Worm (Caenorhabditis elegans) whole organism, midembryonic: ENCODE measurements around the gene Y38H8A.4.

Experiments used
- T22C8.4 ChIP-seq: fragments of 200-800 bp; sonication (Bioruptor generic); IDR thresholded peaks from 2 replicates; pipeline ENCODE4 v1.3.6; 2022; ENCODE audit warnings: missing genetic modification characterization, missing compliant biosample characterization
- cog-1 ChIP-seq: sonication (generic microtip); optimal IDR thresholded peaks from 2 replicates; lab custom pipeline; 2016; ENCODE audit warnings: missing genetic modification characterization, missing compliant biosample characterization
- flt-1 ChIP-seq: fragments of 200-800 bp; sonication (Bioruptor generic); IDR thresholded peaks from 2 replicates; pipeline ENCODE4 v1.3.6; 2022; ENCODE audit warnings: missing genetic modification characterization, missing compliant biosample characterization
- klf-2 ChIP-seq: fragments of 200-800 bp; sonication (Bioruptor generic); conservative IDR thresholded peaks from 2 replicates; pipeline ENCODE4 v1.3.6; 2022; ENCODE audit warnings: missing genetic modification reagents, missing genetic modification characterization, missing compliant biosample characterization
- med-1 ChIP-seq: sonication (generic microtip); optimal IDR thresholded peaks from 2 replicates; lab custom pipeline; 2017; ENCODE audit warnings: missing genetic modification characterization, mild to moderate bottlenecking, missing compliant biosample characterization, antibody characterized with exemption, missing genetic modification reagents; ENCODE audit not compliant: insufficient read depth
- ref-1 ChIP-seq: fragments of 200-800 bp; sonication (Bioruptor generic); conservative IDR thresholded peaks from 2 replicates; pipeline ENCODE4 v1.3.6; 2022; ENCODE audit warnings: missing genetic modification reagents, missing genetic modification characterization, missing compliant biosample characterization
- tab-1 ChIP-seq: fragments of 200-800 bp; sonication (Bioruptor generic); IDR thresholded peaks from 2 replicates; pipeline ENCODE4 v1.3.6; 2022; ENCODE audit warnings: missing genetic modification characterization, missing compliant biosample characterization
- ztf-23 ChIP-seq: fragments of 200-800 bp; sonication (Bioruptor generic); IDR thresholded peaks from 2 replicates; pipeline ENCODE4 v1.3.6; 2022; ENCODE audit warnings: missing genetic modification reagents, missing genetic modification characterization, missing compliant biosample characterization
- ztf-29 ChIP-seq: fragments of 200-800 bp; sonication (Bioruptor generic); IDR thresholded peaks from 2 replicates; pipeline ENCODE4 v1.3.6; 2022; ENCODE audit warnings: missing genetic modification reagents, missing genetic modification characterization, missing compliant biosample characterization

The Y38H8A.4 gene

ce11 chrIV:13472011-13472410 is at the start of gene Y38H8A.4, which contains the start of gene ttbk-8.1:
TSS of gene Y38H8A.4 (minus strand) at chrIV:13472376.
TSS of gene ttbk-8.1 (plus strand) at chrIV:13472311.
- TF ChIP-seq klf-2 (GFP tag; lab: Robert Waterston, UW): no peak
- no peak for TF ChIP-seq cog-1 (tag; lab: Kevin White, UChicago)
- TF ChIP-seq ztf-29 (GFP tag; lab: Robert Waterston, UW): no peak
- no peak for TF ChIP-seq T22C8.4 (GFP tag; lab: Robert Waterston, UW)
- no peak for TF ChIP-seq ref-1 (GFP tag; lab: Robert Waterston, UW)
- no peak for TF ChIP-seq flt-1
- no peak for TF ChIP-seq med-1
- no peak for TF ChIP-seq ztf-23 (GFP tag; lab: Robert Waterston, UW)
- TF ChIP-seq tab-1 (GFP tag; lab: Robert Waterston, UW): no peak

- TF ChIP-seq T22C8.4 (GFP tag; lab: Robert Waterston, UW): peak; percentile 50
- TF ChIP-seq cog-1 (tag; lab: Kevin White, UChicago): no peak
Measured at ce11 chrIV:13521785-13522184, 49.6 kb upstream of the Y38H8A.4 start, which contains the start of gene dcap-2. TSS of gene dcap-2 (minus strand) at chrIV:13521870.

ce11 chrIV:13513010-13513409 is 40.8 kb upstream of the Y38H8A.4 start:
- TF ChIP-seq med-1 (no peak), flt-1 (no peak), tab-1 (GFP tag; lab: Robert Waterston, UW) (no peak), cog-1 (tag; lab: Kevin White, UChicago) (no peak), ztf-23 (GFP tag; lab: Robert Waterston, UW) (no peak), T22C8.4 (GFP tag; lab: Robert Waterston, UW) (no peak), ref-1 (GFP tag; lab: Robert Waterston, UW) (no peak), ztf-29 (GFP tag; lab: Robert Waterston, UW) (no peak), klf-2 (GFP tag; lab: Robert Waterston, UW) (no peak)

ce11 chrIV:13512112-13512569 is 40.0 kb upstream of the Y38H8A.4 start, which contains the start of gene puf-3:
TSS of gene puf-3 (minus strand) at chrIV:13512162.
- TF ChIP-seq flt-1 (no peak), med-1 (no peak), tab-1 (GFP tag; lab: Robert Waterston, UW) (no peak), ztf-23 (GFP tag; lab: Robert Waterston, UW) (no peak), ztf-29 (GFP tag; lab: Robert Waterston, UW) (no peak), ref-1 (GFP tag; lab: Robert Waterston, UW) (no peak), T22C8.4 (GFP tag; lab: Robert Waterston, UW) (no peak), klf-2 (GFP tag; lab: Robert Waterston, UW) (no peak), cog-1 (tag; lab: Kevin White, UChicago) (no peak)

ce11 chrIV:13510049-13510448 is 37.9 kb upstream of the Y38H8A.4 start:
- TF ChIP-seq ztf-29 (GFP tag; lab: Robert Waterston, UW): no peak
- TF ChIP-seq cog-1 (tag; lab: Kevin White, UChicago): no peak
- no peak for TF ChIP-seq flt-1
- TF ChIP-seq ztf-23 (GFP tag; lab: Robert Waterston, UW): no peak
- TF ChIP-seq ref-1 (GFP tag; lab: Robert Waterston, UW): no peak
- no peak for TF ChIP-seq T22C8.4 (GFP tag; lab: Robert Waterston, UW)
- TF ChIP-seq tab-1 (GFP tag; lab: Robert Waterston, UW): no peak
- no peak for TF ChIP-seq med-1
- no peak for TF ChIP-seq klf-2 (GFP tag; lab: Robert Waterston, UW)

- TF ChIP-seq flt-1 (no peak), med-1 (no peak)
Measured at ce11 chrIV:13508924-13509323, 36.7 kb upstream of the Y38H8A.4 start, which contains the start of gene afmd-2. TSS of gene afmd-2 (plus strand) at chrIV:13509224.

DNA sequence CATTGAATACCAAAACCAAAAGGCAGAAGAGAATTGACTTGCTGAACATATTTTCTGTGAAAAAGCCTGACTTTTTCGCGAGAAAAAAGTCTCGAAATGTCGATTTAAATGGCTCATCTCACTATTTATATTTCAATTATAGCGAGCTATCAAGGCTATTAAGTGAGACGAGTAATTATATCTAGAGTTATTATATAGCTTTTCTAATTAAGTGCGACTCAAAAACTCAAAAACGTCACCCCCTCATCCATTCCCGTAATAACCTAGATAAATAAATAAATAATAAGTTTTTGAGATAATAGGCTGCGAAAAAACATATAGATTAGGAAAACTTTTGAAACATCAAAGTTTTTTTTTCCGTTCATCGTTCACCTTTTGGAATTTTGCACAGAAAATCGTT is 33.5 kb upstream of the Y38H8A.4 start, which contains the start of gene nlp-17:
nlp-17 (minus strand) TSS at position 101 of the 400 bp plus-strand sequence.
- TF ChIP-seq med-1 (no peak), klf-2 (GFP tag; lab: Robert Waterston, UW) (no peak), ref-1 (GFP tag; lab: Robert Waterston, UW) (no peak), tab-1 (GFP tag; lab: Robert Waterston, UW) (no peak), T22C8.4 (GFP tag; lab: Robert Waterston, UW) (no peak), cog-1 (tag; lab: Kevin White, UChicago) (no peak), flt-1 (no peak), ztf-23 (GFP tag; lab: Robert Waterston, UW) (no peak), ztf-29 (GFP tag; lab: Robert Waterston, UW) (no peak)

DNA sequence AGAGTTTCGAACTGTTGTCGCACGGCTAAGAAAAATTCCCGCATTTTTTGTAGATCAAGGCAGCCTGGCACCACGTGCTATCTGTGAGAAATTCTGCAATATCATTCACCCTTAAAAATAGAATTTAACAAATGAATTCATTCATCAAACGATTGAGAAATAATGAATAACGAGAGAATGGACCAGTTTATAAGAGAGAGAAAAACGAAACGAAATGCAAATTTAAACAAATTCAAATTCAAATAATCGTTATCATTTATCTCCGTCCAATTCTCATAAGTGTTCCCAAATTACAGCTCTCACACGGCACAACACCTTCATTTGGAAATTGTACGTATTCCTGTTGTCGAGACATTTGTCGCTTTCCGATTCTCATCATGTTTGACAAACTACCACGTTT is 33.0 kb upstream of the Y38H8A.4 start, which contains the start of gene seld-1:
seld-1 (plus strand) TSS at position 301 of the 400 bp plus-strand sequence.
- no peak for TF ChIP-seq klf-2 (GFP tag; lab: Robert Waterston, UW)
- no peak for TF ChIP-seq flt-1
- TF ChIP-seq ref-1 (GFP tag; lab: Robert Waterston, UW): no peak
- no peak for TF ChIP-seq ztf-29 (GFP tag; lab: Robert Waterston, UW)
- TF ChIP-seq cog-1 (tag; lab: Kevin White, UChicago): no peak
- TF ChIP-seq ztf-23 (GFP tag; lab: Robert Waterston, UW): no peak
- no peak for TF ChIP-seq tab-1 (GFP tag; lab: Robert Waterston, UW)
- no peak for TF ChIP-seq T22C8.4 (GFP tag; lab: Robert Waterston, UW)

ce11 chrIV:13504065-13504464 is 31.9 kb upstream of the Y38H8A.4 start:
- 0 out of 2 replicates have a peak, but pooled peaks have one; percentile 17 for TF ChIP-seq ref-1 (GFP tag; lab: Robert Waterston, UW)
- TF ChIP-seq flt-1: peak; percentile 67
- TF ChIP-seq ztf-23 (GFP tag; lab: Robert Waterston, UW): 0 out of 2 replicates have a peak, but pooled peaks have one; percentile 37
- peak; percentile 66 for TF ChIP-seq T22C8.4 (GFP tag; lab: Robert Waterston, UW)
- 0 out of 2 replicates have a peak, but pooled peaks have one; percentile 53 for TF ChIP-seq tab-1 (GFP tag; lab: Robert Waterston, UW)
